Worm (Caenorhabditis elegans) whole organism, L2 larva: ENCODE data around the gene C49F5.8.

Experiments used
- ZK546.5 ChIP-seq: sonication (generic microtip); optimal IDR thresholded peaks from 2 replicates; lab custom pipeline; 2017; ENCODE audit warnings: missing biosample characterization, missing genetic modification characterization
- alr-1 ChIP-seq: fragments of 150-350 bp; optimal IDR thresholded peaks from 2 replicates; lab custom pipeline; 2014; ENCODE audit warnings: missing biosample characterization, missing genetic modification characterization
- nhr-25 ChIP-seq: fragments of 150-350 bp; sonication (generic microtip); optimal IDR thresholded peaks from 3 replicates; lab custom pipeline; 2014; ENCODE audit warnings: missing biosample characterization, missing genetic modification characterization

- TF ChIP-seq alr-1 (tag; lab: Kevin White, UChicago) (no peak), ZK546.5 (tag; lab: Kevin White, UChicago) (no peak), nhr-25 (no peak)
These were observed 45.0 kb downstream of the C49F5.8 start for ce11 chrX:12004925-12005324.
